Worm (Caenorhabditis elegans) whole organism, L4/young adult: Measurements from ENCODE around the gene F32D8.15.

Experiments used
- W03F9.2 ChIP-seq: fragments of 150-350 bp; optimal IDR thresholded peaks from 2 replicates; lab custom pipeline; 2014; ENCODE audit warnings: missing biosample characterization, missing genetic modification characterization
- dao-5 ChIP-seq: sonication (generic microtip); optimal IDR thresholded peaks from 2 replicates; lab custom pipeline; 2016; ENCODE audit warnings: missing genotype, missing genetic modification characterization, moderate library complexity, missing compliant biosample characterization
- him-1 ChIP-seq: sonication (generic microtip); optimal IDR thresholded peaks from 2 replicates; lab custom pipeline; 2016; ENCODE audit warnings: missing genotype, missing genetic modification reagents, missing genetic modification characterization, missing compliant biosample characterization

ce11 chrV:10947210-10947609 lies 43.4 kb downstream of the F32D8.15 start:
- TF ChIP-seq him-1 (tag; lab: Kevin White, UChicago) (no peak), dao-5 (tag; lab: Kevin White, UChicago) (no peak), W03F9.2 (no peak)
